Worm (Caenorhabditis elegans) whole organism, L1 larva: ENCODE measurements around the gene atf-4.

ENCODE experiments used
- C04F5.9 ChIP-seq: sonication (generic microtip); optimal IDR thresholded peaks from 2 replicates; lab custom pipeline; 2016; ENCODE audit warnings: missing genetic modification characterization, missing compliant biosample characterization
- C34B4.2 ChIP-seq: sonication (generic microtip); optimal IDR thresholded peaks from 2 replicates; lab custom pipeline; 2017; ENCODE audit warnings: mild to moderate bottlenecking, missing genetic modification characterization, missing compliant biosample characterization
- Y116A8C.19 ChIP-seq: sonication (generic microtip); optimal IDR thresholded peaks from 2 replicates; lab custom pipeline; 2016; ENCODE audit warnings: missing compliant biosample characterization, missing genetic modification characterization, borderline replicate concordance
- alr-1 ChIP-seq: fragments of 200-800 bp; sonication (Bioruptor generic); optimal IDR thresholded peaks from 2 replicates; lab custom pipeline; 2018; ENCODE audit warnings: borderline replicate concordance, mild to moderate bottlenecking, missing genetic modification characterization, missing compliant biosample characterization
- aly-2 ChIP-seq: fragments of 150-350 bp; optimal IDR thresholded peaks from 2 replicates; lab custom pipeline; 2014; ENCODE audit warnings: missing biosample characterization, missing genetic modification characterization
- ama-1 ChIP-seq: fragments of 150-350 bp; optimal IDR thresholded peaks from 2 replicates; lab custom pipeline; 2014
- blmp-1 ChIP-seq: fragments of 150-350 bp; optimal IDR thresholded peaks from 2 replicates; lab custom pipeline; 2014; ENCODE audit warnings: missing biosample characterization, missing genetic modification characterization
- ceh-63 ChIP-seq: fragments of 200-800 bp; sonication (Bioruptor generic); optimal IDR thresholded peaks from 2 replicates; lab custom pipeline; 2018; ENCODE audit warnings: mild to moderate bottlenecking, missing genetic modification characterization, missing compliant biosample characterization
- ces-1 ChIP-seq: fragments of 150-350 bp; optimal IDR thresholded peaks from 2 replicates; lab custom pipeline; 2014; ENCODE audit warnings: missing biosample characterization, missing genetic modification reagents, missing genetic modification characterization
- dpl-1 ChIP-seq, 3 experiments: fragments of 150-350 bp in 2 of 3; sonication (generic microtip) in 1 of 3; optimal IDR thresholded peaks; 2 replicates each; lab custom pipeline; 2014 to 2017; ENCODE audit warnings: missing biosample characterization in 3 of 3, missing genetic modification characterization in 3 of 3, missing genetic modification reagents in 3 of 3
- dsc-1 ChIP-seq: sonication (generic microtip); optimal IDR thresholded peaks from 2 replicates; lab custom pipeline; 2016; ENCODE audit warnings: mild to moderate bottlenecking, missing genetic modification characterization, missing compliant biosample characterization
- egl-13 ChIP-seq: sonication (generic microtip); optimal IDR thresholded peaks from 2 replicates; lab custom pipeline; 2016; ENCODE audit warnings: missing genotype, missing genetic modification reagents, missing genetic modification characterization, missing compliant biosample characterization
- elt-2 ChIP-seq: sonication (generic microtip); optimal IDR thresholded peaks from 2 replicates; lab custom pipeline; 2016; ENCODE audit warnings: missing genetic modification characterization, mild to moderate bottlenecking, inconsistent platforms, missing compliant biosample characterization, missing genetic modification reagents
- fkh-4 ChIP-seq: sonication (generic microtip); optimal IDR thresholded peaks from 2 replicates; lab custom pipeline; 2016; ENCODE audit warnings: missing compliant biosample characterization, missing genetic modification characterization, borderline replicate concordance
- fkh-8 ChIP-seq: sonication (generic microtip); optimal IDR thresholded peaks from 2 replicates; lab custom pipeline; 2016; ENCODE audit warnings: mild to moderate bottlenecking, missing genetic modification characterization, missing compliant biosample characterization
- fos-1 ChIP-seq: fragments of 150-350 bp; optimal IDR thresholded peaks from 2 replicates; lab custom pipeline; 2014; ENCODE audit warnings: missing biosample characterization, missing genetic modification characterization
- hpl-2 ChIP-seq: fragments of 150-350 bp; optimal IDR thresholded peaks from 2 replicates; lab custom pipeline; 2014; ENCODE audit warnings: missing biosample characterization, missing genetic modification reagents, missing genetic modification characterization
- irx-1 ChIP-seq: sonication (generic microtip); optimal IDR thresholded peaks from 2 replicates; lab custom pipeline; 2016; ENCODE audit warnings: missing genetic modification characterization, missing compliant biosample characterization
- lin-15B ChIP-seq: fragments of 150-350 bp; sonication (generic microtip); optimal IDR thresholded peaks from 3 replicates; lab custom pipeline; 2014; ENCODE audit warnings: missing biosample characterization, missing genetic modification characterization
- lin-39 ChIP-seq: fragments of 150-350 bp; optimal IDR thresholded peaks from 2 replicates; lab custom pipeline; 2014; ENCODE audit warnings: missing biosample characterization, missing genetic modification reagents, missing genetic modification characterization
- lir-3 ChIP-seq: sonication (generic microtip); optimal IDR thresholded peaks from 2 replicates; lab custom pipeline; 2016; ENCODE audit warnings: mild to moderate bottlenecking, missing genetic modification characterization, moderate library complexity, missing compliant biosample characterization; ENCODE audit not compliant: poor library complexity
- lsy-2 ChIP-seq, 2 experiments: fragments of 150-350 bp; optimal IDR thresholded peaks; 2 replicates each; lab custom pipeline; 2014; ENCODE audit warnings: missing biosample characterization in 2 of 2, missing genetic modification characterization in 2 of 2
- mdl-1 ChIP-seq, 2 experiments: fragments of 150-350 bp; optimal IDR thresholded peaks; 2 replicates each; lab custom pipeline; 2014 to 2017; ENCODE audit warnings: missing biosample characterization in 2 of 2, missing genetic modification characterization in 2 of 2, inconsistent platforms in 1 of 2
- mef-2 ChIP-seq: fragments of 150-350 bp; optimal IDR thresholded peaks from 2 replicates; lab custom pipeline; 2014; ENCODE audit warnings: missing biosample characterization, missing genetic modification characterization
- nhr-11 ChIP-seq: fragments of 150-350 bp; optimal IDR thresholded peaks from 2 replicates; lab custom pipeline; 2014; ENCODE audit warnings: missing biosample characterization, missing genetic modification characterization
- nhr-19 ChIP-seq: fragments of 200-800 bp; sonication (Bioruptor generic); conservative IDR thresholded peaks from 2 replicates; pipeline ENCODE4 v1.3.6; 2022; ENCODE audit warnings: missing genetic modification characterization, missing compliant biosample characterization
- nhr-20 ChIP-seq: sonication (generic microtip); optimal IDR thresholded peaks from 2 replicates; lab custom pipeline; 2016; ENCODE audit warnings: mild to moderate bottlenecking, missing genetic modification characterization, missing compliant biosample characterization
- nhr-237 ChIP-seq: fragments of 150-350 bp; optimal IDR thresholded peaks from 2 replicates; lab custom pipeline; 2014; ENCODE audit warnings: missing biosample characterization, missing genetic modification characterization
- nhr-47 ChIP-seq: sonication (generic microtip); optimal IDR thresholded peaks from 2 replicates; lab custom pipeline; 2016; ENCODE audit warnings: mild to moderate bottlenecking, missing genetic modification characterization, moderate library complexity, missing compliant biosample characterization
- nhr-71 ChIP-seq: sonication (generic microtip); optimal IDR thresholded peaks from 2 replicates; lab custom pipeline; 2016; ENCODE audit warnings: mild to moderate bottlenecking, missing genetic modification characterization, moderate library complexity, missing compliant biosample characterization
- nhr-76 ChIP-seq: sonication (generic microtip); optimal IDR thresholded peaks from 2 replicates; lab custom pipeline; 2017; ENCODE audit warnings: missing biosample characterization, missing genetic modification characterization
- nhr-77 ChIP-seq: fragments of 150-350 bp; optimal IDR thresholded peaks from 2 replicates; lab custom pipeline; 2014; ENCODE audit warnings: missing biosample characterization, missing genetic modification characterization
- nhr-84 ChIP-seq: sonication (generic microtip); optimal IDR thresholded peaks from 2 replicates; lab custom pipeline; 2017; ENCODE audit warnings: missing biosample characterization, missing genetic modification characterization
- nhr-85 ChIP-seq: sonication (generic microtip); peaks from one replicate; lab custom pipeline; 2016; ENCODE audit warnings: missing genetic modification characterization, inconsistent platforms, missing compliant biosample characterization
- nhr-90 ChIP-seq: sonication (generic microtip); optimal IDR thresholded peaks from 2 replicates; lab custom pipeline; 2016; ENCODE audit warnings: mild to moderate bottlenecking, missing genetic modification characterization, missing compliant biosample characterization; ENCODE audit not compliant: poor library complexity
- pag-3 ChIP-seq: sonication (generic microtip); optimal IDR thresholded peaks from 2 replicates; lab custom pipeline; 2017; ENCODE audit warnings: missing genetic modification characterization, mild to moderate bottlenecking, missing compliant biosample characterization, antibody characterized with exemption, borderline replicate concordance; ENCODE audit not compliant: insufficient read depth
- pqm-1 ChIP-seq: sonication (generic microtip); optimal IDR thresholded peaks from 3 replicates; lab custom pipeline; 2017; ENCODE audit warnings: missing biosample characterization, missing genetic modification characterization
- rnt-1 ChIP-seq: sonication (generic microtip); optimal IDR thresholded peaks from 2 replicates; lab custom pipeline; 2016; ENCODE audit warnings: mild to moderate bottlenecking, missing genetic modification characterization, moderate library complexity, missing compliant biosample characterization
- snu-23 ChIP-seq: sonication (generic microtip); optimal IDR thresholded peaks from 2 replicates; lab custom pipeline; 2016; ENCODE audit warnings: missing genetic modification characterization, missing compliant biosample characterization
- sox-4 ChIP-seq: sonication (generic microtip); optimal IDR thresholded peaks from 2 replicates; lab custom pipeline; 2016; ENCODE audit warnings: missing genetic modification characterization, missing compliant biosample characterization
- sptf-1 ChIP-seq: fragments of 150-350 bp; optimal IDR thresholded peaks from 2 replicates; lab custom pipeline; 2014; ENCODE audit warnings: missing biosample characterization, missing genetic modification characterization
- swsn-7 ChIP-seq: sonication (generic microtip); optimal IDR thresholded peaks from 2 replicates; lab custom pipeline; 2016; ENCODE audit warnings: missing genetic modification characterization, missing compliant biosample characterization
- tbx-2 ChIP-seq: sonication (generic microtip); optimal IDR thresholded peaks from 2 replicates; lab custom pipeline; 2016; ENCODE audit warnings: missing genetic modification characterization, missing compliant biosample characterization
- tlp-1 ChIP-seq: fragments of 150-350 bp; optimal IDR thresholded peaks from 2 replicates; lab custom pipeline; 2014; ENCODE audit warnings: missing biosample characterization, missing genetic modification characterization
- unc-62 ChIP-seq: fragments of 150-350 bp; optimal IDR thresholded peaks from 2 replicates; lab custom pipeline; 2014; ENCODE audit warnings: missing biosample characterization, missing genetic modification reagents, missing genetic modification characterization
- unc-86 ChIP-seq: sonication (generic microtip); optimal IDR thresholded peaks from 2 replicates; lab custom pipeline; 2016; ENCODE audit warnings: missing genetic modification characterization, missing compliant biosample characterization
- vab-15 ChIP-seq: sonication (generic microtip); optimal IDR thresholded peaks from 2 replicates; lab custom pipeline; 2017; ENCODE audit warnings: missing genotype, mild to moderate bottlenecking, missing genetic modification characterization, missing compliant biosample characterization
- xbp-1 ChIP-seq: sonication (generic microtip); optimal IDR thresholded peaks from 2 replicates; lab custom pipeline; 2016; ENCODE audit warnings: missing genetic modification characterization, missing compliant biosample characterization
- zag-1 ChIP-seq: fragments of 150-350 bp; optimal IDR thresholded peaks from 2 replicates; lab custom pipeline; 2014; ENCODE audit warnings: missing biosample characterization, missing genetic modification characterization
- ztf-11 ChIP-seq, 2 experiments: sonication (generic microtip); optimal IDR thresholded peaks; 2 replicates each; lab custom pipeline; 2016 to 2017; ENCODE audit warnings: missing genetic modification characterization in 2 of 2, missing biosample characterization in 1 of 2, missing compliant biosample characterization in 1 of 2

The atf-4 gene

ce11 chrX:14815412-14815811 lies 4.8 kb upstream of the atf-4 start:
- TF ChIP-seq ama-1 (no peak), elt-2 (tag; lab: Kevin White, UChicago) (peak; percentile 20), C04F5.9 (no peak), nhr-90 (tag; lab: Kevin White, UChicago) (peak; percentile 8), aly-2 (tag; lab: Kevin White, UChicago) (peak; percentile 4), blmp-1 (tag; lab: Kevin White, UChicago) (no peak), tlp-1 (tag; lab: Kevin White, UChicago) (no peak)

- TF ChIP-seq snu-23 (GFP tag; lab: Kevin White, UChicago) (peak; percentile 91), ceh-63 (GFP tag; lab: Kevin White, UChicago) (no peak), nhr-47 (tag; lab: Kevin White, UChicago) (peak; percentile 93), unc-62 (no peak), xbp-1 (peak; percentile 77), egl-13 (tag; lab: Kevin White, UChicago) (peak; percentile 80), fkh-8 (peak; percentile 71), tbx-2 (tag; lab: Kevin White, UChicago) (peak; percentile 84), fos-1 (peak; percentile 92), C04F5.9 (peak; percentile 23), nhr-237 (tag; lab: Kevin White, UChicago) (no peak), tlp-1 (tag; lab: Kevin White, UChicago) (no peak), dpl-1 (GFP tag; optimal IDR thresholded peaks at IDR 0.05; lab: Kevin White, UChicago) (peak in 2 of 3 experiments; percentile 35 to 44), lsy-2 (tag; optimal IDR thresholded peaks at IDR 0.05; lab: Kevin White, UChicago) (peak; percentile 78 to 79), nhr-19 (GFP tag; lab: Robert Waterston, UW) (peak; percentile 88), swsn-7 (tag; lab: Kevin White, UChicago) (peak; percentile 79), mdl-1 (tag; optimal IDR thresholded peaks at IDR 0.05; lab: Kevin White, UChicago) (peak in 1 of 2 experiments; percentile 43), sox-4 (tag; lab: Kevin White, UChicago) (peak; percentile 75), nhr-71 (tag; lab: Kevin White, UChicago) (peak; percentile 86), rnt-1 (peak; percentile 87), pqm-1 (tag; lab: Kevin White, UChicago) (no peak), blmp-1 (tag; lab: Kevin White, UChicago) (peak; percentile 18), lin-39 (tag; lab: Kevin White, UChicago) (peak; percentile 79), elt-2 (tag; lab: Kevin White, UChicago) (peak; percentile 75), Y116A8C.19 (no peak), ces-1 (GFP tag; lab: Kevin White, UChicago) (no peak), fkh-4 (tag; lab: Kevin White, UChicago) (peak; percentile 47), alr-1 (tag; lab: Kevin White, UChicago) (no peak), nhr-76 (tag; lab: Kevin White, UChicago) (no peak), aly-2 (tag; lab: Kevin White, UChicago) (peak; percentile 75), vab-15 (tag; lab: Kevin White, UChicago) (no peak), pag-3 (tag; lab: Kevin White, UChicago) (no peak), mef-2 (tag; lab: Kevin White, UChicago) (no peak), sptf-1 (tag; lab: Kevin White, UChicago) (no peak), nhr-11 (tag; lab: Kevin White, UChicago) (peak; percentile 64), nhr-84 (tag; lab: Kevin White, UChicago) (no peak), lir-3 (tag; lab: Kevin White, UChicago) (peak; percentile 66), C34B4.2 (no peak), nhr-77 (tag; lab: Kevin White, UChicago) (peak; percentile 74), nhr-85 (tag; lab: Kevin White, UChicago) (peak; percentile 73), ama-1 (no peak), unc-86 (tag; lab: Kevin White, UChicago) (peak; percentile 55), hpl-2 (GFP tag; lab: Kevin White, UChicago) (peak; percentile 76), ztf-11 (tag; optimal IDR thresholded peaks at IDR 0.05; lab: Kevin White, UChicago) (peak in 1 of 2 experiments; percentile 52), irx-1 (tag; lab: Kevin White, UChicago) (peak; percentile 90), nhr-90 (tag; lab: Kevin White, UChicago) (peak; percentile 86), nhr-20 (tag; lab: Kevin White, UChicago) (peak; percentile 79), dsc-1 (tag; lab: Kevin White, UChicago) (peak; percentile 94), lin-15B (tag; lab: Kevin White, UChicago) (no peak), zag-1 (tag; lab: Kevin White, UChicago) (no peak)
Observed at ce11 chrX:14813398-14813797, 2.8 kb upstream of the atf-4 start.
